Fruit fly (Drosophila melanogaster) whole organism: ENCODE results near the gene CG32795.
A peak's percentile ranks its signal among the peaks of the same experiment; 100 is the strongest.

Source experiments
- CG8478 ChIP-seq: fragments of >200 bp; optimal IDR thresholded peaks from 2 replicates; lab custom pipeline; 2018; ENCODE audit warnings: inconsistent platforms
- Dll ChIP-seq: fragments of >200 bp; optimal IDR thresholded peaks from 2 replicates; lab custom pipeline; 2017
- EcR ChIP-seq, 2 experiments: fragments of >200 bp; optimal IDR thresholded peaks; 2 replicates each; lab custom pipeline; 2017; ENCODE audit warnings: missing biosample characterization in 2 of 2, missing genetic modification characterization in 2 of 2, missing genetic modification reagents in 2 of 2
- pan ChIP-seq: fragments of >200 bp; optimal IDR thresholded peaks from 2 replicates; lab custom pipeline; 2017
- psq ChIP-seq: fragments of >200 bp; optimal IDR thresholded peaks from 2 replicates; lab custom pipeline; 2017
- usp ChIP-seq: fragments of >200 bp; optimal IDR thresholded peaks from 2 replicates; lab custom pipeline; 2017; ENCODE audit warnings: missing biosample characterization, missing genetic modification characterization, mixed read lengths

CG32795 gene

dm6 chrX:2790055-2790617 is at the start of gene CG32795:
Gene CG32795, minus strand, starts transcription at chrX:2790567.
- TF ChIP-seq CG8478 (lab: Kevin White, UChicago) (no peak), EcR (GFP tag; optimal IDR thresholded peaks at IDR 0.05; lab: Kevin White, UChicago) (peak; percentile 40 to 61)

dm6 chrX:2814423-2814822 is 24.1 kb upstream of the CG32795 start:
- TF ChIP-seq CG8478 (lab: Kevin White, UChicago) (no peak), Dll (lab: Kevin White, UChicago) (no peak), psq (lab: Kevin White, UChicago) (no peak), pan (lab: Kevin White, UChicago) (no peak), usp (GFP tag; lab: Kevin White, UChicago) (no peak), EcR (GFP tag; optimal IDR thresholded peaks at IDR 0.05; lab: Kevin White, UChicago) (no peak)

DNA sequence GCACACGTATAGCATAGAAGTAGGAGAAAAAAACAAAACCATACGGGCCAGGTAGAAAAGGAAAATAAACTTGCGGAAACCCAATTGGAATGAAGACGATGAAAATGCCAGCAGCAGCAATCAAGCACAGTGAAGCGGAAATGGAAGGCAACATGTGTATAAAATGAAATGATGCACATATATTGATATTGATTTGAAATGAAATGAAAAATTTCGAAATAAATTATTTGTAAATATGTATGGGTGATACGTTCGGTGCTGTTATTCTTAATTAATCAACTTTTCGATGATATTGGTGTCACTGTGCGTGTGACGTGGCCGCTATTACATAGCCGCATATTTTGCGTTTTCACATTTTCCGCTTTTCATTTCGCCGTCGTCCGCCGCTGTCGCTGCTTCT is 22.7 kb upstream of the CG32795 start:
- TF ChIP-seq Dll (lab: Kevin White, UChicago) (no peak), usp (GFP tag; lab: Kevin White, UChicago) (no peak), psq (lab: Kevin White, UChicago) (no peak), EcR (GFP tag; optimal IDR thresholded peaks at IDR 0.05; lab: Kevin White, UChicago) (no peak), pan (lab: Kevin White, UChicago) (no peak), CG8478 (lab: Kevin White, UChicago) (no peak)

dm6 chrX:2811703-2812102 is 21.3 kb upstream of the CG32795 start:
- no peak for TF ChIP-seq EcR (GFP tag; optimal IDR thresholded peaks at IDR 0.05; lab: Kevin White, UChicago)
- no peak for TF ChIP-seq Dll (lab: Kevin White, UChicago)
- TF ChIP-seq psq (lab: Kevin White, UChicago): no peak
- no peak for TF ChIP-seq pan (lab: Kevin White, UChicago)
- no peak for TF ChIP-seq CG8478 (lab: Kevin White, UChicago)
- TF ChIP-seq usp (GFP tag; lab: Kevin White, UChicago): no peak

- no peak for TF ChIP-seq pan (lab: Kevin White, UChicago)
- no peak for TF ChIP-seq psq (lab: Kevin White, UChicago)
- no peak for TF ChIP-seq usp (GFP tag; lab: Kevin White, UChicago)
Observed at dm6 chrX:2811059-2811458, 20.7 kb upstream of the CG32795 start.

DNA sequence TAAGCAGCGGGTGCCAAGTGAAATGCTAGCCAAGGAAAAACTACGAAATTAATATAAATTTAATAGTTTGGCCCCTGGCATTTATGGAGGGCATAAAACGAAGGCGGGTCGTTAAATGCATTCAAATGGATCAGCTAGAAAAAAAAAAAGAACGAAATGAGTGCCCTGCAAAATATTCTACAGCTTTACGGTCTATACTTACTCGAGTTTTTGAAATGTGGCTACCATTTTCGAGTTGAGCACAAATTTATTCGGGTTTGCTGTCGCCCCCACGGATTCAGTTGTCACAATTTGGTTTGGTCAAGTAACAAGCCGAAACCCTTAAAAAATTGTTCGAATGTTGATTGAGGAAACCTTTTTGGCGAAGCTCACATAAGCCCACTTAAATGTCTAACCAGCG is 19.2 kb upstream of the CG32795 start, which contains the start of gene CG12498:
TSS of gene CG12498 (plus strand) at position 301 of the 400 bp plus-strand sequence.
- TF ChIP-seq CG8478 (lab: Kevin White, UChicago): no peak
- TF ChIP-seq Dll (lab: Kevin White, UChicago): no peak
- TF ChIP-seq psq (lab: Kevin White, UChicago): no peak
- TF ChIP-seq EcR (GFP tag; optimal IDR thresholded peaks at IDR 0.05; lab: Kevin White, UChicago): no peak
- no peak for TF ChIP-seq pan (lab: Kevin White, UChicago)
- TF ChIP-seq usp (GFP tag; lab: Kevin White, UChicago): no peak

DNA sequence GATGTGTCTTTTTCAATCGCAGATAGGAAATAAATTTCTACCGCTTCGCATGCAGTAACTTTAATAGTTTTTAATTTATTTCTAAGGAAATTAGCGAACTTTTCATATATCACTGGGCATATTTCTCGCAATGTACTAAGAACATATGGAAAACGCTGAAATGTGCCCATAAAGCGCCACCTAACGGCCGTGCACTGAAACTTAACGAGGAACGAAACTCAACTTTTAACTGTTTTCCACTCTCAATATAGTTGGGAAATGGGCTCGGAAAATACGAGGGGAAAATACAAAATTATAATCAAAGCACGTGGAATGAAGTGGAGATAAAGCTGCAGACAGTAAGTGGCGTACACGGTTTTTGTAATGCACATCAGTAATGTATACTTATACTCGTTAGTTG is 13.4 kb upstream of the CG32795 start:
- TF ChIP-seq CG8478 (lab: Kevin White, UChicago): no peak
- TF ChIP-seq usp (GFP tag; lab: Kevin White, UChicago): no peak
- TF ChIP-seq EcR (GFP tag; optimal IDR thresholded peaks at IDR 0.05; lab: Kevin White, UChicago): no peak
- TF ChIP-seq Dll (lab: Kevin White, UChicago): no peak
- TF ChIP-seq pan (lab: Kevin White, UChicago): no peak
- TF ChIP-seq psq (lab: Kevin White, UChicago): no peak

DNA sequence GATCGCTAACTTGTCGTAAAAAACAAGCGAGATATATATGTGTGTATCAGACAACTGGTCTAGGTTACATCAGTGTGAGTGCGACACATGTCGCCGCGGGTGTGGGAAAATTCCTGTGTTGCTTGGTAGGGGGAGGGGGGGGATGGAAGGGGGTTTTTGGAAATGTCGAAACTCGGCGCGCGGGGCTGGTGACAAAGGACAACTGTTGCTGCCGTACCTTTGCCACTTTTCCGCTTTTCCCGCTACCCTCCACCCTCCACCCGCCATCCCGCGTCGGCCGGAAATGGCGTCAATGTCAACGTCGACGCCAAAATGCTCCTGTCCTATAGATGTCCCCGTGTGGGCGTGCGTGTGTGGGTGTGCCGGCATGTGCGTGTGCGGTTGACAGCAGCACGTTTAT is 12.6 kb upstream of the CG32795 start:
- TF ChIP-seq psq (lab: Kevin White, UChicago) (no peak), pan (lab: Kevin White, UChicago) (no peak), EcR (GFP tag; optimal IDR thresholded peaks at IDR 0.05; lab: Kevin White, UChicago) (no peak), Dll (lab: Kevin White, UChicago) (no peak), usp (GFP tag; lab: Kevin White, UChicago) (no peak), CG8478 (lab: Kevin White, UChicago) (no peak)

dm6 chrX:2796345-2797256 is 6.2 kb upstream of the CG32795 start, which contains the start of gene w:
Gene w, minus strand, starts transcription at chrX:2796466.
- TF ChIP-seq usp (GFP tag; lab: Kevin White, UChicago) (no peak), psq (lab: Kevin White, UChicago) (no peak), CG8478 (lab: Kevin White, UChicago) (no peak), pan (lab: Kevin White, UChicago) (no peak), Dll (lab: Kevin White, UChicago) (no peak), EcR (GFP tag; optimal IDR thresholded peaks at IDR 0.05; lab: Kevin White, UChicago) (no peak)

DNA sequence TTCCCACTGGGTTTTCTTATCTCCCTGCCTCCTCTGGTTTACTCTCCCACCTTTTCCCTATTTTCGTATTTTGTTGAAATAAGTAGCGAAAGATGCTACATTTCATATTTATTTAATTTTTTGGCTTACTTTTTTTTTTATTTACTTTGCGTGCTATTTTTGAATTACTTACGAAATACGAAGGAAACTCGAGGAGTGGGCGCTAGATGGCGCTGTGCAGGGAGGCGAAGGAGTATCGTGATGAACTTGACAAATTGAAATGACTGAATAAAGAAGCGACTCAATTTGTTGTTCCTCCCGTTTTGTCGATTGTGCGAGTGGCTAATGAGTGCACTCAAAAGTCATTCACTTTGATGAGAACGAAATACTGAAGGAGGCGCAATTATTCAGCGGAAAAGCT is 4.5 kb upstream of the CG32795 start:
- TF ChIP-seq pan (lab: Kevin White, UChicago) (no peak), CG8478 (lab: Kevin White, UChicago) (no peak), psq (lab: Kevin White, UChicago) (no peak), usp (GFP tag; lab: Kevin White, UChicago) (no peak)

dm6 chrX:2791898-2792297 is 1.5 kb upstream of the CG32795 start:
- TF ChIP-seq pan (lab: Kevin White, UChicago) (no peak), usp (GFP tag; lab: Kevin White, UChicago) (no peak), Dll (lab: Kevin White, UChicago) (no peak), psq (lab: Kevin White, UChicago) (no peak), EcR (GFP tag; optimal IDR thresholded peaks at IDR 0.05; lab: Kevin White, UChicago) (no peak), CG8478 (lab: Kevin White, UChicago) (no peak)
